Worm (Caenorhabditis elegans): ENCODE data around the gene cpsf-2.

DNA sequence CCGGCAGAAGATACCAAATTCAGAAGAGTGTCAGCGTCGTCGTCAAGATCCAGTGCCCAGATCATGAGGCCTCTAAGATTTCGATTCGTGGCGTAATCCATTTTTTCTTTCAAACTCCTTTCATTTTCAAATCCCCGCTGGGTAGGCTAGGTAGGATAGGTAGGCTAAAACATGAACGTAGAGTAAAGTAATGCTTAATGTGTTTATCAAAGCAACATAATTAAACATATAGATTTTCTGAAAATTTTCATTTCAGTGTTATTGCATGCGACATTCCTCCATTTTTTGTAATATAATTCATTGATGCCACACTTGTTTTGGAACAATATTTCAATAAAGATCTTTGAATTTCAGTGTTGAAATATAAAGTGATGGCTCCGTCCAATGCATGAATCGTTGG, 49.5 kb upstream of the cpsf-2 start, which contains the start of gene T01C4.8:
- TF ChIP-seq mdl-1 (tag; optimal IDR thresholded peaks at IDR 0.05) = no peak
- TF ChIP-seq nhr-76 (tag; optimal IDR thresholded peaks at IDR 0.05) = no peak
- TF ChIP-seq R02D3.7 (tag; optimal IDR thresholded peaks at IDR 0.05) = no peak
- no peak for TF ChIP-seq jun-1 (tag; optimal IDR thresholded peaks at IDR 0.05)
- TF ChIP-seq dmd-6 (GFP tag; IDR thresholded peaks at IDR 0.05) = no peak
- TF ChIP-seq hlh-11 (tag; optimal IDR thresholded peaks at IDR 0.05) = no peak
- TF ChIP-seq skn-1 (tag; optimal IDR thresholded peaks at IDR 0.05) = no peak
- TF ChIP-seq hlh-30 (tag; optimal IDR thresholded peaks at IDR 0.05; ENCODE audit: insufficient read depth) = no peak
- no peak for TF ChIP-seq lin-1 (GFP tag; IDR thresholded peaks at IDR 0.05)
- no peak for TF ChIP-seq pqm-1 (tag; optimal IDR thresholded peaks at IDR 0.05)
